Worm (Caenorhabditis elegans): ENCODE results near the gene dyf-4.

DNA sequence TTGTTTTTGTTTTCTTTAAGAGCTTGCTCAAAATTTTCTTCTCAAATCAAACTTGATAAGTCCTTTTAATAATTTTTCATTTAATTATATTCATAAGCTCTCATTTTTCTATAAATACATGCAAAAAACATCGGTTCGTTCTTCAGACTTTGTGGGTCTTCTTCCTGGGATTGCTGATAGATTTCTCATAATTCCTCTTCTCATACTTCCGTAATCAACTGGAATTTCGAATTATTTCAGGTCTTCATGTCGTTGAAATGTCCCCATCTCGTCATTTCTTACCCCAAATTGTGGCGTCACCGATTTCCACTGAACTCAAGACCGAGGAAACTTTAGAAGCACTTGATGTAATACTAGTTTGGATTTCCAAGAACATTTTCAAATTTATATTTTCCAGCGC is 39.4 kb upstream of the dyf-4 start:
- no peak for TF ChIP-seq ceh-20 (GFP tag; IDR thresholded peaks at IDR 0.05)
- no peak for TF ChIP-seq dpl-1 (GFP tag; optimal IDR thresholded peaks at IDR 0.05)
- no peak for TF ChIP-seq unc-62 (GFP tag; optimal IDR thresholded peaks at IDR 0.05 in 1 of 2)
- TF ChIP-seq unc-62 (tag; optimal IDR thresholded peaks at IDR 0.05) = no peak
- TF ChIP-seq lin-13 (GFP tag; optimal IDR thresholded peaks at IDR 0.05) = no peak
- TF ChIP-seq nhr-76 (tag; optimal IDR thresholded peaks at IDR 0.05) = no peak
- TF ChIP-seq egl-27 (tag; optimal IDR thresholded peaks at IDR 0.05) = no peak
- no peak for TF ChIP-seq lin-39 (tag; optimal IDR thresholded peaks at IDR 0.05)
- no peak for TF ChIP-seq mep-1 (tag; optimal IDR thresholded peaks at IDR 0.05)
- no peak for TF ChIP-seq nhr-10 (tag; optimal IDR thresholded peaks at IDR 0.05)
- no peak for TF ChIP-seq nhr-42 (GFP tag; IDR thresholded peaks at IDR 0.05)
- TF ChIP-seq snpc-1.2 (GFP tag; IDR thresholded peaks at IDR 0.05) = no peak
- no peak for TF ChIP-seq zfp-2 (tag; optimal IDR thresholded peaks at IDR 0.05)
- no peak for TF ChIP-seq snpc-4 (tag; optimal IDR thresholded peaks at IDR 0.05)
- TF ChIP-seq aly-2 (tag; optimal IDR thresholded peaks at IDR 0.05) = no peak
